Fruit fly (Drosophila melanogaster) whole organism, embryonic: Measurements from ENCODE around the gene Nup93-1.

ENCODE experiments used
- CG10267 ChIP-seq: fragments of 200-800 bp; sonication (Bioruptor generic); optimal IDR thresholded peaks from 2 replicates; lab custom pipeline; 2018; ENCODE audit warnings: missing biosample characterization, mild to moderate bottlenecking, missing genetic modification characterization, moderate library complexity
- CG11504 ChIP-seq: fragments of 200-800 bp; sonication (Bioruptor generic); optimal IDR thresholded peaks from 3 replicates; lab custom pipeline; 2019; ENCODE audit warnings: missing biosample characterization, mild to moderate bottlenecking, missing genetic modification characterization, moderate library complexity
- CG12104 ChIP-seq: fragments of 200-800 bp; sonication (Bioruptor generic); optimal IDR thresholded peaks from 3 replicates; lab custom pipeline; 2016; ENCODE audit warnings: missing biosample characterization, missing genetic modification characterization
- CG12236 ChIP-seq: fragments of 200-800 bp; sonication (Bioruptor generic); optimal IDR thresholded peaks from 2 replicates; lab custom pipeline; 2016; ENCODE audit warnings: missing biosample characterization, missing genetic modification characterization
- CG12659 ChIP-seq: fragments of 200-800 bp; sonication (Bioruptor generic); optimal IDR thresholded peaks from 3 replicates; lab custom pipeline; 2017; ENCODE audit warnings: mild to moderate bottlenecking, missing biosample characterization, missing genetic modification reagents, missing genetic modification characterization
- CG13287 ChIP-seq: fragments of 200-800 bp; sonication (Bioruptor generic); IDR thresholded peaks from 2 replicates; pipeline ENCODE4 v1.3.6; 2022; ENCODE audit warnings: missing biosample characterization, missing genetic modification characterization; ENCODE audit not compliant: partially characterized antibody
- CG13894 ChIP-seq: fragments of 200-800 bp; sonication (Bioruptor generic); optimal IDR thresholded peaks from 3 replicates; lab custom pipeline; 2018; ENCODE audit warnings: missing biosample characterization, mild to moderate bottlenecking, missing genetic modification characterization, moderate library complexity
- CG14710 ChIP-seq: fragments of 200-800 bp; sonication (Bioruptor generic); optimal IDR thresholded peaks from 3 replicates; lab custom pipeline; 2019; ENCODE audit warnings: missing biosample characterization, mild to moderate bottlenecking, missing genetic modification characterization, moderate library complexity
- CG15601 ChIP-seq: fragments of 200-800 bp; sonication (Bioruptor generic); optimal IDR thresholded peaks from 3 replicates; lab custom pipeline; 2019; ENCODE audit warnings: missing biosample characterization, mild to moderate bottlenecking, missing genetic modification characterization, moderate library complexity
- CG17385 ChIP-seq: fragments of 200-800 bp; sonication (Bioruptor generic); optimal IDR thresholded peaks from 3 replicates; lab custom pipeline; 2018; ENCODE audit warnings: missing biosample characterization, mild to moderate bottlenecking, missing genetic modification characterization
- CG17568 ChIP-seq: fragments of 200-800 bp; sonication (Bioruptor generic); optimal IDR thresholded peaks from 2 replicates; lab custom pipeline; 2018; ENCODE audit warnings: missing biosample characterization, mild to moderate bottlenecking, missing genetic modification characterization, moderate library complexity
- CG1832 ChIP-seq: fragments of 200-800 bp; sonication (Bioruptor generic); optimal IDR thresholded peaks from 2 replicates; lab custom pipeline; 2017; ENCODE audit warnings: missing biosample characterization, mild to moderate bottlenecking, missing genetic modification characterization, inconsistent platforms
- CG30020 ChIP-seq: fragments of 200-800 bp; optimal IDR thresholded peaks from 2 replicates; lab custom pipeline; 2019; ENCODE audit warnings: missing biosample characterization, mild to moderate bottlenecking, missing genetic modification characterization, moderate library complexity
- CG4360 ChIP-seq: fragments of 200-800 bp; sonication (Bioruptor generic); IDR thresholded peaks from 2 replicates; pipeline ENCODE4 v1.3.6; 2022; ENCODE audit warnings: missing biosample characterization, missing genetic modification characterization
- CG4617 ChIP-seq: fragments of 200-800 bp; sonication (Bioruptor generic); optimal IDR thresholded peaks from 3 replicates; lab custom pipeline; 2016; ENCODE audit warnings: missing biosample characterization, missing genetic modification characterization, borderline replicate concordance
- CG6272 ChIP-seq: fragments of 200-800 bp; sonication (Bioruptor generic); IDR thresholded peaks from 2 replicates; pipeline ENCODE4 v1.3.6; 2022; ENCODE audit warnings: missing biosample characterization, missing genetic modification characterization
- CG7745 ChIP-seq: fragments of 200-800 bp; sonication (Bioruptor generic); optimal IDR thresholded peaks from 2 replicates; lab custom pipeline; 2018; ENCODE audit warnings: missing biosample characterization, mild to moderate bottlenecking, missing genetic modification characterization, moderate library complexity
- CG8478 ChIP-seq: fragments of >200 bp; optimal IDR thresholded peaks from 2 replicates; lab custom pipeline; 2018
- CG9797 ChIP-seq: fragments of 200-800 bp; sonication (Bioruptor generic); optimal IDR thresholded peaks from 3 replicates; lab custom pipeline; 2018; ENCODE audit warnings: missing biosample characterization, mild to moderate bottlenecking, missing genetic modification characterization
- Dp ChIP-seq: fragments of 200-800 bp; sonication (Bioruptor generic); optimal IDR thresholded peaks from 2 replicates; lab custom pipeline; 2018; ENCODE audit warnings: missing biosample characterization, mild to moderate bottlenecking, missing genetic modification characterization, moderate library complexity
- Dref ChIP-seq: fragments of 200-800 bp; sonication (Bioruptor generic); IDR thresholded peaks from 2 replicates; pipeline ENCODE4 v1.3.6; 2022; ENCODE audit warnings: missing biosample characterization, missing genetic modification characterization
- E2f2 ChIP-seq: fragments of 200-800 bp; sonication (Bioruptor generic); IDR thresholded peaks from 2 replicates; pipeline ENCODE4 v1.3.6; 2022; ENCODE audit warnings: missing biosample characterization, missing genetic modification characterization
- Ets97D ChIP-seq: fragments of 200-800 bp; sonication (Bioruptor generic); optimal IDR thresholded peaks from 3 replicates; lab custom pipeline; 2016; ENCODE audit warnings: missing biosample characterization, missing genetic modification characterization
- Hsf ChIP-seq: fragments of 200-800 bp; sonication (Bioruptor generic); optimal IDR thresholded peaks from 3 replicates; lab custom pipeline; 2016; ENCODE audit warnings: missing biosample characterization, missing genetic modification characterization
- MBD-R2 ChIP-seq: fragments of 200-800 bp; sonication (Bioruptor generic); IDR thresholded peaks from 2 replicates; pipeline ENCODE4 v1.3.6; 2022; ENCODE audit warnings: missing biosample characterization, missing genetic modification characterization
- MESR4 ChIP-seq: fragments of 200-800 bp; sonication (Bioruptor generic); optimal IDR thresholded peaks from 2 replicates; lab custom pipeline; 2018; ENCODE audit warnings: missing biosample characterization, mild to moderate bottlenecking, missing genetic modification characterization, moderate library complexity
- Mrtf ChIP-seq: fragments of 200-800 bp; sonication (Bioruptor generic); IDR thresholded peaks from 3 replicates; pipeline ENCODE4 v1.3.6; 2022; ENCODE audit warnings: missing biosample characterization, missing genetic modification characterization
- Myb ChIP-seq: fragments of 200-800 bp; sonication (Bioruptor generic); optimal IDR thresholded peaks from 2 replicates; lab custom pipeline; 2016; ENCODE audit warnings: missing biosample characterization, missing genetic modification characterization
- Neu2 ChIP-seq: fragments of 200-800 bp; sonication (Bioruptor generic); optimal IDR thresholded peaks from 3 replicates; lab custom pipeline; 2016; ENCODE audit warnings: missing biosample characterization, missing genetic modification characterization, borderline replicate concordance
- Rx ChIP-seq: fragments of 200-800 bp; sonication (Bioruptor generic); IDR thresholded peaks from 2 replicates; pipeline ENCODE4 v1.3.6; 2022; ENCODE audit warnings: missing biosample characterization, missing genetic modification characterization
- Side ChIP-seq: fragments of 200-800 bp; sonication (Bioruptor generic); optimal IDR thresholded peaks from 2 replicates; lab custom pipeline; 2016; ENCODE audit warnings: missing biosample characterization, missing genetic modification characterization
- Sin3A ChIP-seq: fragments of >200 bp; optimal IDR thresholded peaks from 2 replicates; lab custom pipeline; 2018
- crol ChIP-seq: fragments of 200-800 bp; sonication (Bioruptor generic); IDR thresholded peaks from 2 replicates; pipeline ENCODE4 v1.3.6; 2022; ENCODE audit warnings: missing biosample characterization, missing genetic modification characterization
- ewg ChIP-seq: fragments of 200-800 bp; sonication (Bioruptor generic); optimal IDR thresholded peaks from 3 replicates; lab custom pipeline; 2017; ENCODE audit warnings: mild to moderate bottlenecking, missing biosample characterization, missing genetic modification reagents, missing genetic modification characterization
- gfzf ChIP-seq: fragments of 200-800 bp; sonication (Bioruptor generic); optimal IDR thresholded peaks from 2 replicates; lab custom pipeline; 2016; ENCODE audit warnings: missing biosample characterization, mild to moderate bottlenecking, missing genetic modification characterization, moderate library complexity
- her ChIP-seq: fragments of 200-800 bp; sonication (Bioruptor generic); optimal IDR thresholded peaks from 2 replicates; lab custom pipeline; 2016; ENCODE audit warnings: missing biosample characterization, missing genetic modification characterization
- nom ChIP-seq: fragments of 200-800 bp; sonication (Bioruptor generic); optimal IDR thresholded peaks from 2 replicates; lab custom pipeline; 2017; ENCODE audit warnings: missing biosample characterization, missing genetic modification characterization, mild to moderate bottlenecking, moderate library complexity, missing genetic modification reagents
- org-1 ChIP-seq: fragments of 200-800 bp; sonication (Bioruptor generic); optimal IDR thresholded peaks from 2 replicates; lab custom pipeline; 2017; ENCODE audit warnings: missing biosample characterization, missing genetic modification characterization
- pzg ChIP-seq: fragments of 200-800 bp; sonication (Bioruptor generic); optimal IDR thresholded peaks from 3 replicates; lab custom pipeline; 2018; ENCODE audit warnings: missing biosample characterization, mild to moderate bottlenecking, missing genetic modification characterization, moderate library complexity
- sens ChIP-seq: fragments of 200-800 bp; sonication (Bioruptor generic); peaks from one replicate; lab custom pipeline; 2016; ENCODE audit warnings: missing biosample characterization, missing genetic modification characterization
- slp2 ChIP-seq: fragments of 200-800 bp; sonication (Bioruptor generic); optimal IDR thresholded peaks from 2 replicates; lab custom pipeline; 2016; ENCODE audit warnings: missing biosample characterization, missing genetic modification characterization
- stwl ChIP-seq: fragments of 200-800 bp; sonication (Bioruptor generic); optimal IDR thresholded peaks from 3 replicates; lab custom pipeline; 2018; ENCODE audit warnings: missing biosample characterization, mild to moderate bottlenecking, missing genetic modification characterization, moderate library complexity
- sug ChIP-seq: fragments of 200-800 bp; optimal IDR thresholded peaks from 2 replicates; lab custom pipeline; 2019; ENCODE audit warnings: missing biosample characterization, mild to moderate bottlenecking, missing genetic modification characterization, moderate library complexity
- trem ChIP-seq: fragments of 200-800 bp; optimal IDR thresholded peaks from 3 replicates; lab custom pipeline; 2019; ENCODE audit warnings: missing biosample characterization, mild to moderate bottlenecking, missing genetic modification characterization, moderate library complexity
- unpg ChIP-seq: fragments of 200-800 bp; sonication (Bioruptor generic); optimal IDR thresholded peaks from 3 replicates; lab custom pipeline; 2018; ENCODE audit warnings: missing biosample characterization, mild to moderate bottlenecking, missing genetic modification characterization, moderate library complexity
- yki ChIP-seq: fragments of >200 bp; optimal IDR thresholded peaks from 3 replicates; lab custom pipeline; 2018
- zen ChIP-seq: fragments of 200-800 bp; sonication (Bioruptor generic); optimal IDR thresholded peaks from 3 replicates; lab custom pipeline; 2018; ENCODE audit warnings: missing biosample characterization, mild to moderate bottlenecking, missing genetic modification characterization, moderate library complexity

The Nup93-1 gene

dm6 chrX:13821775-13822493, 692 bp upstream of the Nup93-1 start, which contains the start of gene Clic (continued):
- TF ChIP-seq CG4617 (GFP tag; lab: Kevin White, UChicago) (peak; percentile 5), CG4360 (GFP tag; lab: Robert Waterston, UW) (0 out of 2 replicates have a peak, but pooled peaks have one; percentile 14), ewg (no peak), CG13894 (tag; lab: Kevin White, UChicago) (no peak), Neu2 (no peak), CG12236 (no peak), Dref (peak; percentile 36), CG15601 (tag; lab: Kevin White, UChicago) (no peak), zen (tag; lab: Kevin White, UChicago) (no peak), CG7745 (tag; lab: Kevin White, UChicago) (no peak), yki (lab: Kevin White, UChicago) (no peak), Hsf (no peak), org-1 (GFP tag; lab: Kevin White, UChicago) (no peak), Side (peak; percentile 13), CG17568 (GFP tag; lab: Kevin White, UChicago) (no peak), CG12104 (GFP tag; lab: Kevin White, UChicago) (no peak), stwl (tag; lab: Kevin White, UChicago) (peak; percentile 40), Mrtf (GFP tag; lab: Robert Waterston, UW) (no peak)

- TF ChIP-seq CG8478 (lab: Kevin White, UChicago) (peak; percentile 25), CG30020 (tag; lab: Kevin White, UChicago) (no peak)
Measured at dm6 chrX:13828870-13829269, 6.2 kb downstream of the Nup93-1 start.

dm6 chrX:13830029-13830428, 7.4 kb downstream of the Nup93-1 start, which contains the start of gene jub:
Gene jub, minus strand, starts transcription at chrX:13830317.
- TF ChIP-seq CG10267 (tag; lab: Kevin White, UChicago) (peak; percentile 11), MBD-R2 (GFP tag; lab: Robert Waterston, UW) (peak; percentile 68), CG4360 (GFP tag; lab: Robert Waterston, UW) (no peak), CG17385 (GFP tag; lab: Kevin White, UChicago) (peak; percentile 85), Rx (GFP tag; lab: Robert Waterston, UW) (no peak), sug (peak; percentile 87), trem (tag; lab: Kevin White, UChicago) (peak; percentile 5), CG11504 (no peak), Sin3A (lab: Kevin White, UChicago) (peak; percentile 26), slp2 (GFP tag; lab: Kevin White, UChicago) (no peak), Myb (GFP tag; lab: Kevin White, UChicago) (peak; percentile 42), gfzf (GFP tag; lab: Kevin White, UChicago) (peak; percentile 82), CG12659 (GFP tag; lab: Kevin White, UChicago) (peak; percentile 26), her (GFP tag; lab: Kevin White, UChicago) (no peak), E2f2 (GFP tag; lab: Robert Waterston, UW) (peak; percentile 42), CG6272 (GFP tag; lab: Robert Waterston, UW) (no peak), MESR4 (GFP tag; lab: Kevin White, UChicago) (peak; percentile 94), Ets97D (GFP tag; lab: Kevin White, UChicago) (peak; percentile 18), CG1832 (peak; percentile 84), CG30020 (tag; lab: Kevin White, UChicago) (peak; percentile 39), pzg (GFP tag; lab: Kevin White, UChicago) (peak; percentile 57), CG13287 (GFP tag; lab: Robert Waterston, UW) (peak; percentile 12; the same call in 1 of the 2 replicates), Dp (peak; percentile 46), CG9797 (GFP tag; lab: Kevin White, UChicago) (peak; percentile 68), unpg (GFP tag; lab: Kevin White, UChicago) (no peak), CG14710 (tag; lab: Kevin White, UChicago) (peak; percentile 20), stwl (tag; lab: Kevin White, UChicago) (peak; percentile 85), sens (GFP tag; lab: Kevin White, UChicago) (peak; percentile 20), crol (GFP tag; lab: Robert Waterston, UW) (peak; percentile 82), CG4617 (GFP tag; lab: Kevin White, UChicago) (peak; percentile 98), nom (GFP tag; lab: Kevin White, UChicago) (peak; percentile 1)
